Fruit fly (Drosophila melanogaster) whole organism, embryonic: ENCODE measurements around the gene Pgd.

ENCODE experiments used
- CG10274 ChIP-seq: fragments of 200-800 bp; sonication (Bioruptor generic); optimal IDR thresholded peaks from 3 replicates; lab custom pipeline; 2017; ENCODE audit warnings: missing biosample characterization, mild to moderate bottlenecking, missing genetic modification characterization
- CG10462 ChIP-seq: fragments of 200-800 bp; sonication (Bioruptor generic); optimal IDR thresholded peaks from 2 replicates; lab custom pipeline; 2016; ENCODE audit warnings: missing biosample characterization, missing genetic modification characterization
- CG11504 ChIP-seq: fragments of 200-800 bp; sonication (Bioruptor generic); optimal IDR thresholded peaks from 3 replicates; lab custom pipeline; 2019; ENCODE audit warnings: missing biosample characterization, mild to moderate bottlenecking, missing genetic modification characterization, moderate library complexity
- Dfd ChIP-seq, 2 experiments: fragments of >200 bp; optimal IDR thresholded peaks; 2 replicates each; lab custom pipeline; 2017; ENCODE audit warnings: missing biosample characterization in 2 of 2, missing genetic modification characterization in 2 of 2
- Fer2 ChIP-seq: fragments of 200-800 bp; sonication (Bioruptor generic); optimal IDR thresholded peaks from 2 replicates; lab custom pipeline; 2018; ENCODE audit warnings: missing biosample characterization, mild to moderate bottlenecking, missing genetic modification characterization, moderate library complexity
- HHEX ChIP-seq: fragments of 200-800 bp; sonication (Bioruptor generic); optimal IDR thresholded peaks from 3 replicates; lab custom pipeline; 2017; ENCODE audit warnings: missing biosample characterization, mild to moderate bottlenecking, missing genetic modification characterization, missing genetic modification reagents
- Hr39 ChIP-seq: fragments of >200 bp; optimal IDR thresholded peaks from 2 replicates; lab custom pipeline; 2017
- Hr51 ChIP-seq, 2 experiments: fragments of 200-800 bp; sonication (Bioruptor generic); optimal IDR thresholded peaks; 2 replicates in 1 of 2; 3 replicates in 1 of 2; lab custom pipeline; 2016 to 2018; ENCODE audit warnings: missing biosample characterization in 2 of 2, missing genetic modification characterization in 2 of 2, mild to moderate bottlenecking in 1 of 2, moderate library complexity in 1 of 2
- lola ChIP-seq, 3 experiments: fragments of >200 bp in 2 of 3; fragments of 200-800 bp in 1 of 3; sonication (Bioruptor generic) in 1 of 3; optimal IDR thresholded peaks; 2 replicates each; lab custom pipeline; 2017 to 2019; ENCODE audit warnings: missing biosample characterization in 3 of 3, missing genetic modification characterization in 3 of 3, mild to moderate bottlenecking in 1 of 3, moderate library complexity in 1 of 3
- pum ChIP-seq: fragments of 200-800 bp; sonication (Bioruptor generic); optimal IDR thresholded peaks from 2 replicates; lab custom pipeline; 2016; ENCODE audit warnings: missing biosample characterization, missing genetic modification characterization
- shn ChIP-seq: fragments of 200-800 bp; sonication (Bioruptor generic); optimal IDR thresholded peaks from 3 replicates; lab custom pipeline; 2016; ENCODE audit warnings: missing biosample characterization, missing genetic modification characterization
- vvl ChIP-seq: fragments of 200-800 bp; sonication (Bioruptor generic); IDR thresholded peaks from 2 replicates; pipeline ENCODE4 v1.3.6; 2022; ENCODE audit warnings: missing biosample characterization, missing genetic modification characterization
- z ChIP-seq: fragments of 200-800 bp; sonication (Bioruptor generic); IDR thresholded peaks from 3 replicates; pipeline ENCODE4 v1.3.6; 2022; ENCODE audit warnings: missing biosample characterization, missing genetic modification characterization

dm6 chrX:2146574-2146973 is 1.6 kb downstream of the Pgd start:
- TF ChIP-seq Hr39 (lab: Kevin White, UChicago) (no peak), Dfd (GFP tag; optimal IDR thresholded peaks at IDR 0.05; lab: Kevin White, UChicago) (no peak), CG10274 (GFP tag; lab: Kevin White, UChicago) (no peak), Fer2 (no peak), vvl (GFP tag; lab: Robert Waterston, UW) (peak; percentile 17; the same call in 1 of the 2 replicates), HHEX (no peak), CG10462 (GFP tag; lab: Kevin White, UChicago) (no peak), z (GFP tag; lab: Robert Waterston, UW) (no peak), shn (GFP tag; lab: Kevin White, UChicago) (no peak), pum (GFP tag; lab: Kevin White, UChicago) (no peak), CG11504 (tag; lab: Kevin White, UChicago) (no peak), Hr51 (GFP tag; optimal IDR thresholded peaks at IDR 0.05; lab: Kevin White, UChicago) (no peak), lola (GFP tag; optimal IDR thresholded peaks at IDR 0.05; lab: Kevin White, UChicago) (no peak)
